Fruit fly (Drosophila melanogaster) whole organism, embryonic: ENCODE measurements around the gene Lrr47.

ENCODE experiments used
- Antp ChIP-seq: fragments of 200-800 bp; sonication (Bioruptor generic); optimal IDR thresholded peaks from 3 replicates; lab custom pipeline; 2016; ENCODE audit warnings: missing biosample characterization, missing genetic modification characterization
- CG10209 ChIP-seq: fragments of 200-800 bp; sonication (Bioruptor generic); optimal IDR thresholded peaks from 3 replicates; lab custom pipeline; 2017; ENCODE audit warnings: missing biosample characterization, mild to moderate bottlenecking, missing genetic modification characterization, missing genetic modification reagents
- CG10565 ChIP-seq: fragments of 200-800 bp; sonication (Bioruptor generic); optimal IDR thresholded peaks from 3 replicates; lab custom pipeline; 2016; ENCODE audit warnings: missing biosample characterization, mild to moderate bottlenecking, missing genetic modification characterization
- CG11398 ChIP-seq: fragments of 200-800 bp; sonication (Bioruptor generic); optimal IDR thresholded peaks from 2 replicates; lab custom pipeline; 2016; ENCODE audit warnings: missing biosample characterization, missing genetic modification characterization
- CG12155 ChIP-seq: fragments of 200-800 bp; sonication (Bioruptor generic); optimal IDR thresholded peaks from 3 replicates; lab custom pipeline; 2016; ENCODE audit warnings: missing biosample characterization, missing genetic modification characterization
- CG15601 ChIP-seq: fragments of 200-800 bp; sonication (Bioruptor generic); optimal IDR thresholded peaks from 3 replicates; lab custom pipeline; 2019; ENCODE audit warnings: missing biosample characterization, mild to moderate bottlenecking, missing genetic modification characterization, moderate library complexity
- CG15696 ChIP-seq: fragments of 200-800 bp; sonication (Bioruptor generic); optimal IDR thresholded peaks from 2 replicates; lab custom pipeline; 2019; ENCODE audit warnings: missing biosample characterization, mild to moderate bottlenecking, missing genetic modification characterization, moderate library complexity
- CG16813 ChIP-seq: fragments of 200-800 bp; sonication (Bioruptor generic); IDR thresholded peaks from 3 replicates; pipeline ENCODE4 v1.3.6; 2022; ENCODE audit warnings: missing biosample characterization, missing genetic modification characterization; ENCODE audit not compliant: partially characterized antibody
- CG17385 ChIP-seq: fragments of 200-800 bp; sonication (Bioruptor generic); optimal IDR thresholded peaks from 3 replicates; lab custom pipeline; 2018; ENCODE audit warnings: missing biosample characterization, mild to moderate bottlenecking, missing genetic modification characterization
- CG17612 ChIP-seq: fragments of 200-800 bp; sonication (Bioruptor generic); IDR thresholded peaks from 2 replicates; pipeline ENCODE4 v1.3.6; 2022; ENCODE audit warnings: missing biosample characterization, missing genetic modification characterization
- CG17912 ChIP-seq: fragments of 200-800 bp; sonication (Bioruptor generic); optimal IDR thresholded peaks from 2 replicates; lab custom pipeline; 2018; ENCODE audit warnings: missing biosample characterization, mild to moderate bottlenecking, missing genetic modification characterization
- CG2678 ChIP-seq: fragments of 200-800 bp; sonication (Bioruptor generic); optimal IDR thresholded peaks from 3 replicates; lab custom pipeline; 2019; ENCODE audit warnings: missing biosample characterization, mild to moderate bottlenecking, missing genetic modification characterization, moderate library complexity
- CG3163 ChIP-seq: fragments of 200-800 bp; sonication (Bioruptor generic); optimal IDR thresholded peaks from 3 replicates; lab custom pipeline; 2016; ENCODE audit warnings: missing biosample characterization, missing genetic modification characterization
- CG32767 ChIP-seq: fragments of 200-800 bp; sonication (Bioruptor generic); IDR thresholded peaks from 2 replicates; pipeline ENCODE4 v1.3.6; 2022; ENCODE audit warnings: missing biosample characterization, missing genetic modification characterization
- CG3995 ChIP-seq: fragments of 200-800 bp; sonication (Bioruptor generic); optimal IDR thresholded peaks from 3 replicates; lab custom pipeline; 2016; ENCODE audit warnings: missing biosample characterization, missing genetic modification characterization
- CG4424 ChIP-seq: fragments of 200-800 bp; sonication (Bioruptor generic); optimal IDR thresholded peaks from 3 replicates; lab custom pipeline; 2016; ENCODE audit warnings: missing biosample characterization, missing genetic modification characterization
- CG6813 ChIP-seq: fragments of 200-800 bp; sonication (Bioruptor generic); optimal IDR thresholded peaks from 2 replicates; lab custom pipeline; 2017; ENCODE audit warnings: missing biosample characterization, missing genetic modification characterization, mild to moderate bottlenecking, moderate library complexity, missing genetic modification reagents
- CG8765 ChIP-seq: fragments of 200-800 bp; sonication (Bioruptor generic); IDR thresholded peaks from 2 replicates; pipeline ENCODE4 v1.3.6; 2022; ENCODE audit warnings: missing biosample characterization, missing genetic modification characterization
- CrebB ChIP-seq: fragments of 200-800 bp; sonication (Bioruptor generic); optimal IDR thresholded peaks from 3 replicates; lab custom pipeline; 2018; ENCODE audit warnings: missing biosample characterization, mild to moderate bottlenecking, missing genetic modification characterization
- D19A ChIP-seq: fragments of 200-800 bp; optimal IDR thresholded peaks from 3 replicates; lab custom pipeline; 2019; ENCODE audit warnings: missing biosample characterization, mild to moderate bottlenecking, missing genetic modification characterization, moderate library complexity
- Doc3 ChIP-seq: fragments of 200-800 bp; sonication (Bioruptor generic); IDR thresholded peaks from 3 replicates; pipeline ENCODE4 v1.3.6; 2022; ENCODE audit warnings: missing biosample characterization, missing genetic modification characterization; ENCODE audit not compliant: partially characterized antibody
- HLH3B ChIP-seq: fragments of 200-800 bp; sonication (Bioruptor generic); IDR thresholded peaks from 2 replicates; pipeline ENCODE4 v1.3.6; 2022; ENCODE audit warnings: missing biosample characterization, missing genetic modification characterization
- HLH54F ChIP-seq: fragments of 200-800 bp; sonication (Bioruptor generic); optimal IDR thresholded peaks from 3 replicates; lab custom pipeline; 2016; ENCODE audit warnings: missing biosample characterization, missing genetic modification characterization
- HLHmδ ChIP-seq: fragments of 200-800 bp; sonication (Bioruptor generic); optimal IDR thresholded peaks from 2 replicates; lab custom pipeline; 2018; ENCODE audit warnings: missing biosample characterization, mild to moderate bottlenecking, missing genetic modification characterization, moderate library complexity
- MBD-R2 ChIP-seq: fragments of 200-800 bp; sonication (Bioruptor generic); IDR thresholded peaks from 2 replicates; pipeline ENCODE4 v1.3.6; 2022; ENCODE audit warnings: missing biosample characterization, missing genetic modification characterization
- MESR4 ChIP-seq: fragments of 200-800 bp; sonication (Bioruptor generic); optimal IDR thresholded peaks from 2 replicates; lab custom pipeline; 2018; ENCODE audit warnings: missing biosample characterization, mild to moderate bottlenecking, missing genetic modification characterization, moderate library complexity
- Mes4 ChIP-seq: fragments of 200-800 bp; sonication (Bioruptor generic); optimal IDR thresholded peaks from 2 replicates; lab custom pipeline; 2016; ENCODE audit warnings: missing biosample characterization, missing genetic modification characterization
- NFAT ChIP-seq: fragments of 200-800 bp; sonication (Bioruptor generic); IDR thresholded peaks from 2 replicates; pipeline ENCODE4 v1.3.6; 2022; ENCODE audit warnings: missing biosample characterization, missing genetic modification characterization
- Nf-YA ChIP-seq: fragments of 200-800 bp; sonication (Bioruptor generic); IDR thresholded peaks from 2 replicates; pipeline ENCODE4 v1.3.6; 2022; ENCODE audit warnings: missing biosample characterization, missing genetic modification characterization
- NfI ChIP-seq: fragments of 200-800 bp; sonication (Bioruptor generic); optimal IDR thresholded peaks from 3 replicates; lab custom pipeline; 2018; ENCODE audit warnings: missing biosample characterization, mild to moderate bottlenecking, missing genetic modification characterization, moderate library complexity
- Scr ChIP-seq: fragments of 200-800 bp; sonication (Bioruptor generic); IDR thresholded peaks from 2 replicates; pipeline ENCODE4 v1.3.6; 2022; ENCODE audit warnings: missing biosample characterization, missing genetic modification characterization; ENCODE audit not compliant: partially characterized antibody
- Stat92E ChIP-seq, 3 experiments: fragments of >200 bp in 2 of 3; fragments of 200-800 bp in 1 of 3; sonication (Bioruptor generic) in 1 of 3; optimal IDR thresholded peaks; 2 replicates each; lab custom pipeline; 2017 to 2019; ENCODE audit warnings: missing biosample characterization in 3 of 3, missing genetic modification characterization in 3 of 3, mild to moderate bottlenecking in 1 of 3, moderate library complexity in 1 of 3
- ac ChIP-seq: fragments of 200-800 bp; sonication (Bioruptor generic); optimal IDR thresholded peaks from 3 replicates; lab custom pipeline; 2017; ENCODE audit warnings: missing biosample characterization, mild to moderate bottlenecking, missing genetic modification characterization
- cad ChIP-seq: fragments of >200 bp; optimal IDR thresholded peaks from 2 replicates; lab custom pipeline; 2017; ENCODE audit warnings: missing biosample characterization, missing genetic modification characterization
- cg ChIP-seq: fragments of 200-800 bp; sonication (Bioruptor generic); optimal IDR thresholded peaks from 3 replicates; lab custom pipeline; 2019; ENCODE audit warnings: missing biosample characterization, mild to moderate bottlenecking, missing genetic modification characterization, moderate library complexity
- chn ChIP-seq: fragments of 200-800 bp; sonication (Bioruptor generic); optimal IDR thresholded peaks from 2 replicates; lab custom pipeline; 2016; ENCODE audit warnings: missing biosample characterization, missing genetic modification characterization
- crol ChIP-seq: fragments of 200-800 bp; sonication (Bioruptor generic); IDR thresholded peaks from 2 replicates; pipeline ENCODE4 v1.3.6; 2022; ENCODE audit warnings: missing biosample characterization, missing genetic modification characterization
- dmrt11E ChIP-seq: fragments of 200-800 bp; sonication (Bioruptor generic); optimal IDR thresholded peaks from 3 replicates; lab custom pipeline; 2018; ENCODE audit warnings: missing biosample characterization, mild to moderate bottlenecking, missing genetic modification characterization, moderate library complexity
- gem ChIP-seq: fragments of 200-800 bp; sonication (Bioruptor generic); optimal IDR thresholded peaks from 2 replicates; lab custom pipeline; 2019; ENCODE audit warnings: missing biosample characterization, mild to moderate bottlenecking, missing genetic modification characterization, moderate library complexity
- grau ChIP-seq: fragments of 200-800 bp; optimal IDR thresholded peaks from 3 replicates; lab custom pipeline; 2019; ENCODE audit warnings: missing biosample characterization, mild to moderate bottlenecking, missing genetic modification characterization, moderate library complexity
- hth ChIP-seq: fragments of >200 bp; optimal IDR thresholded peaks from 2 replicates; lab custom pipeline; 2017; ENCODE audit warnings: inconsistent platforms
- nom ChIP-seq: fragments of 200-800 bp; sonication (Bioruptor generic); optimal IDR thresholded peaks from 2 replicates; lab custom pipeline; 2017; ENCODE audit warnings: missing biosample characterization, missing genetic modification characterization, mild to moderate bottlenecking, moderate library complexity, missing genetic modification reagents
- onecut ChIP-seq: fragments of 200-800 bp; sonication (Bioruptor generic); IDR thresholded peaks from 2 replicates; pipeline ENCODE4 v1.3.6; 2022; ENCODE audit warnings: missing biosample characterization, missing genetic modification characterization
- pho ChIP-seq: fragments of 200-800 bp; sonication (Bioruptor generic); optimal IDR thresholded peaks from 2 replicates; lab custom pipeline; 2016; ENCODE audit warnings: missing biosample characterization, missing genetic modification characterization
- salm ChIP-seq: fragments of 200-800 bp; sonication (Bioruptor generic); optimal IDR thresholded peaks from 2 replicates; lab custom pipeline; 2018; ENCODE audit warnings: missing biosample characterization, mild to moderate bottlenecking, missing genetic modification characterization
- sc ChIP-seq, 3 experiments: fragments of >200 bp in 2 of 3; fragments of 200-800 bp in 1 of 3; sonication (Bioruptor generic) in 1 of 3; optimal IDR thresholded peaks; 2 replicates in 2 of 3; 3 replicates in 1 of 3; lab custom pipeline; 2017; ENCODE audit warnings: mild to moderate bottlenecking in 1 of 3, missing biosample characterization in 1 of 3, missing genetic modification characterization in 1 of 3, missing genetic modification reagents in 1 of 3
- sim ChIP-seq: fragments of 200-800 bp; sonication (Bioruptor generic); IDR thresholded peaks from 2 replicates; pipeline ENCODE4 v1.3.6; 2022; ENCODE audit warnings: missing biosample characterization, missing genetic modification characterization
- tgo ChIP-seq: fragments of 200-800 bp; sonication (Bioruptor generic); IDR thresholded peaks from 3 replicates; pipeline ENCODE4 v1.3.6; 2022; ENCODE audit warnings: missing biosample characterization, missing genetic modification characterization
- vvl ChIP-seq: fragments of 200-800 bp; sonication (Bioruptor generic); IDR thresholded peaks from 2 replicates; pipeline ENCODE4 v1.3.6; 2022; ENCODE audit warnings: missing biosample characterization, missing genetic modification characterization
- z ChIP-seq: fragments of 200-800 bp; sonication (Bioruptor generic); IDR thresholded peaks from 3 replicates; pipeline ENCODE4 v1.3.6; 2022; ENCODE audit warnings: missing biosample characterization, missing genetic modification characterization

The Lrr47 gene

dm6 chr2L:10565674-10566073 lies 48.5 kb downstream of the Lrr47 start (continued):
- TF ChIP-seq vvl (peak; percentile 53; the same call in 1 of the 2 replicates), HLHmδ (GFP tag; lab: Kevin White, UChicago) (no peak), CG4424 (no peak), Nf-YA (GFP tag; lab: Robert Waterston, UW) (no peak), sc (optimal IDR thresholded peaks at IDR 0.05; lab: Kevin White, UChicago) (no peak), sc (GFP tag; optimal IDR thresholded peaks at IDR 0.05; lab: Kevin White, UChicago) (no peak), crol (no peak), CG10209 (GFP tag; lab: Kevin White, UChicago) (peak; percentile 42), NfI (GFP tag; lab: Kevin White, UChicago) (peak; percentile 37), dmrt11E (tag; lab: Kevin White, UChicago) (peak; percentile 26), HLH54F (GFP tag; lab: Kevin White, UChicago) (no peak), tgo (GFP tag; lab: Robert Waterston, UW) (peak; percentile 58; the same call in 2 of the 3 replicates), gem (tag; lab: Kevin White, UChicago) (peak; percentile 58), CG15601 (tag; lab: Kevin White, UChicago) (no peak), HLH3B (GFP tag; lab: Robert Waterston, UW) (peak; percentile 56; the same call in 1 of the 2 replicates), cg (GFP tag; lab: Kevin White, UChicago) (no peak), Stat92E (GFP tag; optimal IDR thresholded peaks at IDR 0.05; lab: Kevin White, UChicago) (no peak), grau (tag; lab: Kevin White, UChicago) (peak; percentile 59), salm (tag; lab: Kevin White, UChicago) (no peak), z (GFP tag; lab: Robert Waterston, UW) (no peak), cad (GFP tag; lab: Kevin White, UChicago) (no peak), ac (no peak), Scr (GFP tag; lab: Robert Waterston, UW) (no peak), CG6813 (GFP tag; lab: Kevin White, UChicago) (peak; percentile 57), CG8765 (GFP tag; lab: Robert Waterston, UW) (0 out of 2 replicates have a peak, but pooled peaks have one; percentile 35), D19A (tag; lab: Kevin White, UChicago) (peak; percentile 4), CG3163 (GFP tag; lab: Kevin White, UChicago) (no peak), CG10565 (GFP tag; lab: Kevin White, UChicago) (no peak), NFAT (no peak), CG16813 (no peak), CG32767 (GFP tag; lab: Robert Waterston, UW) (no peak), CG3995 (GFP tag; lab: Kevin White, UChicago) (no peak), CG15696 (no peak), CG17612 (GFP tag; lab: Robert Waterston, UW) (no peak), CG17385 (GFP tag; lab: Kevin White, UChicago) (peak; percentile 49), CG2678 (tag; lab: Kevin White, UChicago) (peak; percentile 69), CG17912 (no peak), CG12155 (GFP tag; lab: Kevin White, UChicago) (peak; percentile 4), Antp (GFP tag; lab: Kevin White, UChicago) (peak; percentile 50), MESR4 (GFP tag; lab: Kevin White, UChicago) (no peak), chn (GFP tag; lab: Kevin White, UChicago) (peak; percentile 3), sim (GFP tag; lab: Robert Waterston, UW) (0 out of 2 replicates have a peak, but pooled peaks have one; percentile 26), onecut (GFP tag; lab: Robert Waterston, UW) (peak; percentile 8; the same call in 1 of the 2 replicates), MBD-R2 (GFP tag; lab: Robert Waterston, UW) (peak; percentile 41; the same call in 1 of the 2 replicates), pho (GFP tag; lab: Kevin White, UChicago) (peak; percentile 36), hth (lab: Kevin White, UChicago) (no peak), CrebB (tag; lab: Kevin White, UChicago) (no peak), Doc3 (GFP tag; lab: Robert Waterston, UW) (no peak), Mes4 (GFP tag; lab: Kevin White, UChicago) (no peak), nom (GFP tag; lab: Kevin White, UChicago) (no peak), CG11398 (GFP tag; lab: Kevin White, UChicago) (no peak)
